Worm (Caenorhabditis elegans): ENCODE measurements around the gene K02G10.5.

- TF ChIP-seq nhr-11 (tag; optimal IDR thresholded peaks at IDR 0.05) (no peak), blmp-1 (tag; optimal IDR thresholded peaks at IDR 0.05) (no peak), nhr-76 (tag; optimal IDR thresholded peaks at IDR 0.05) (no peak)
Observed at ce11 chrX:4654057-4654456, 36.9 kb downstream of the K02G10.5 start, which contains the start of gene ceh-1.

Measured in whole organism, L1 larva.